Fruit fly (Drosophila melanogaster) whole organism, embryonic: ENCODE results near the gene kdn.

Experiments used
- Awh ChIP-seq: fragments of 200-800 bp; sonication (Bioruptor generic); IDR thresholded peaks from 2 replicates; pipeline ENCODE4, ENCODE4 v1.3.6; 2022; ENCODE audit warnings: missing biosample characterization, missing genetic modification characterization
- Bdp1 ChIP-seq: fragments of 200-800 bp; sonication (Bioruptor generic); optimal IDR thresholded peaks from 3 replicates; lab custom pipeline; 2016; ENCODE audit warnings: missing biosample characterization, missing genetic modification characterization
- C15 ChIP-seq: fragments of 200-800 bp; sonication (Bioruptor generic); IDR thresholded peaks from 3 replicates; pipeline ENCODE4 v1.3.6; 2022; ENCODE audit warnings: missing biosample characterization, missing genetic modification characterization
- CG10431 ChIP-seq: fragments of 200-800 bp; sonication (Bioruptor generic); optimal IDR thresholded peaks from 3 replicates; lab custom pipeline; 2018; ENCODE audit warnings: missing biosample characterization, mild to moderate bottlenecking, missing genetic modification characterization
- CG10462 ChIP-seq: fragments of 200-800 bp; sonication (Bioruptor generic); optimal IDR thresholded peaks from 2 replicates; lab custom pipeline; 2016; ENCODE audit warnings: missing biosample characterization, missing genetic modification characterization
- CG10979 ChIP-seq: fragments of 200-800 bp; sonication (Bioruptor generic); optimal IDR thresholded peaks from 2 replicates; lab custom pipeline; 2018; ENCODE audit warnings: missing biosample characterization, mild to moderate bottlenecking, missing genetic modification characterization, moderate library complexity
- CG11398 ChIP-seq: fragments of 200-800 bp; sonication (Bioruptor generic); optimal IDR thresholded peaks from 2 replicates; lab custom pipeline; 2016; ENCODE audit warnings: missing biosample characterization, missing genetic modification characterization
- CG15479 ChIP-seq: fragments of 200-800 bp; sonication (Bioruptor generic); optimal IDR thresholded peaks from 3 replicates; lab custom pipeline; 2019; ENCODE audit warnings: missing biosample characterization, mild to moderate bottlenecking, missing genetic modification characterization, moderate library complexity
- CG15514 ChIP-seq: fragments of 200-800 bp; sonication (Bioruptor generic); optimal IDR thresholded peaks from 3 replicates; lab custom pipeline; 2017; ENCODE audit warnings: missing biosample characterization, missing genetic modification characterization, mild to moderate bottlenecking, moderate library complexity, missing genetic modification reagents
- CG1792 ChIP-seq: fragments of 200-800 bp; sonication (Bioruptor generic); optimal IDR thresholded peaks from 2 replicates; lab custom pipeline; 2016; ENCODE audit warnings: missing biosample characterization, missing genetic modification characterization
- CG18011 ChIP-seq: fragments of 200-800 bp; sonication (Bioruptor generic); optimal IDR thresholded peaks from 2 replicates; lab custom pipeline; 2017; ENCODE audit warnings: missing biosample characterization, missing genetic modification characterization, mild to moderate bottlenecking, moderate library complexity, missing genotype
- CG32767 ChIP-seq: fragments of 200-800 bp; sonication (Bioruptor generic); IDR thresholded peaks from 2 replicates; pipeline ENCODE4 v1.3.6; 2022; ENCODE audit warnings: missing biosample characterization, missing genetic modification characterization
- CG4328 ChIP-seq: fragments of 200-800 bp; sonication (Bioruptor generic); optimal IDR thresholded peaks from 3 replicates; lab custom pipeline; 2017; ENCODE audit warnings: missing biosample characterization, missing genetic modification reagents, missing genetic modification characterization
- CG4424 ChIP-seq: fragments of 200-800 bp; sonication (Bioruptor generic); optimal IDR thresholded peaks from 3 replicates; lab custom pipeline; 2016; ENCODE audit warnings: missing biosample characterization, missing genetic modification characterization
- CG7271 ChIP-seq: fragments of 200-800 bp; sonication (Bioruptor generic); optimal IDR thresholded peaks from 2 replicates; lab custom pipeline; 2018; ENCODE audit warnings: missing biosample characterization, mild to moderate bottlenecking, missing genetic modification characterization, moderate library complexity
- CG7839 ChIP-seq: fragments of 200-800 bp; sonication (Bioruptor generic); optimal IDR thresholded peaks from 3 replicates; lab custom pipeline; 2018; ENCODE audit warnings: missing biosample characterization, mild to moderate bottlenecking, missing genetic modification characterization, moderate library complexity
- CG8765 ChIP-seq: fragments of 200-800 bp; sonication (Bioruptor generic); IDR thresholded peaks from 2 replicates; pipeline ENCODE4 v1.3.6; 2022; ENCODE audit warnings: missing biosample characterization, missing genetic modification characterization
- CG9797 ChIP-seq: fragments of 200-800 bp; sonication (Bioruptor generic); optimal IDR thresholded peaks from 3 replicates; lab custom pipeline; 2018; ENCODE audit warnings: missing biosample characterization, mild to moderate bottlenecking, missing genetic modification characterization
- CG9876 ChIP-seq: fragments of 200-800 bp; sonication (Bioruptor generic); optimal IDR thresholded peaks from 2 replicates; lab custom pipeline; 2016; ENCODE audit warnings: missing biosample characterization, missing genetic modification characterization
- D19A ChIP-seq: fragments of 200-800 bp; optimal IDR thresholded peaks from 3 replicates; lab custom pipeline; 2019; ENCODE audit warnings: missing biosample characterization, mild to moderate bottlenecking, missing genetic modification characterization, moderate library complexity
- Dref ChIP-seq: fragments of 200-800 bp; sonication (Bioruptor generic); IDR thresholded peaks from 2 replicates; pipeline ENCODE4 v1.3.6; 2022; ENCODE audit warnings: missing biosample characterization, missing genetic modification characterization
- HHEX ChIP-seq: fragments of 200-800 bp; sonication (Bioruptor generic); optimal IDR thresholded peaks from 3 replicates; lab custom pipeline; 2017; ENCODE audit warnings: missing biosample characterization, mild to moderate bottlenecking, missing genetic modification characterization, missing genetic modification reagents
- Lim3 ChIP-seq: fragments of 200-800 bp; sonication (Bioruptor generic); IDR thresholded peaks from 2 replicates; pipeline ENCODE4 v1.3.6; 2022; ENCODE audit warnings: missing biosample characterization, missing genetic modification characterization
- Meics ChIP-seq: fragments of 200-800 bp; sonication (Bioruptor generic); optimal IDR thresholded peaks from 2 replicates; lab custom pipeline; 2017; ENCODE audit warnings: missing biosample characterization, mild to moderate bottlenecking, missing genetic modification characterization
- NFAT ChIP-seq: fragments of 200-800 bp; sonication (Bioruptor generic); IDR thresholded peaks from 2 replicates; pipeline ENCODE4 v1.3.6; 2022; ENCODE audit warnings: missing biosample characterization, missing genetic modification characterization
- Nf-YB ChIP-seq: fragments of 200-800 bp; sonication (Bioruptor generic); optimal IDR thresholded peaks from 3 replicates; lab custom pipeline; 2019; ENCODE audit warnings: missing biosample characterization, mild to moderate bottlenecking, missing genetic modification characterization, moderate library complexity
- NfI ChIP-seq: fragments of 200-800 bp; sonication (Bioruptor generic); optimal IDR thresholded peaks from 3 replicates; lab custom pipeline; 2018; ENCODE audit warnings: missing biosample characterization, mild to moderate bottlenecking, missing genetic modification characterization, moderate library complexity
- Oaz ChIP-seq: fragments of 200-800 bp; sonication (Bioruptor generic); IDR thresholded peaks from 2 replicates; pipeline ENCODE4 v1.3.6; 2022; ENCODE audit warnings: missing biosample characterization, missing genetic modification characterization
- Six4 ChIP-seq: fragments of 200-800 bp; sonication (Bioruptor generic); optimal IDR thresholded peaks from 2 replicates; lab custom pipeline; 2016; ENCODE audit warnings: missing biosample characterization, missing genetic modification characterization
- Trl ChIP-seq, 3 experiments: fragments of >200 bp in 2 of 3; fragments of 200-800 bp in 1 of 3; sonication (Bioruptor generic) in 1 of 3; optimal IDR thresholded peaks; 2 replicates in 1 of 3; 3 replicates in 2 of 3; lab custom pipeline; 2016 to 2017; ENCODE audit warnings: missing biosample characterization in 1 of 3, missing genetic modification characterization in 1 of 3
- ac ChIP-seq: fragments of 200-800 bp; sonication (Bioruptor generic); optimal IDR thresholded peaks from 3 replicates; lab custom pipeline; 2017; ENCODE audit warnings: missing biosample characterization, mild to moderate bottlenecking, missing genetic modification characterization
- crol ChIP-seq: fragments of 200-800 bp; sonication (Bioruptor generic); IDR thresholded peaks from 2 replicates; pipeline ENCODE4 v1.3.6; 2022; ENCODE audit warnings: missing biosample characterization, missing genetic modification characterization
- gcm ChIP-seq: fragments of 200-800 bp; sonication (Bioruptor generic); optimal IDR thresholded peaks from 2 replicates; lab custom pipeline; 2019; ENCODE audit warnings: missing biosample characterization, mild to moderate bottlenecking, missing genetic modification characterization, moderate library complexity
- gro ChIP-seq: fragments of 200-800 bp; sonication (Bioruptor generic); optimal IDR thresholded peaks from 2 replicates; lab custom pipeline; 2016; ENCODE audit warnings: missing biosample characterization, missing genetic modification characterization
- ham ChIP-seq: fragments of 200-800 bp; sonication (Bioruptor generic); IDR thresholded peaks from 2 replicates; pipeline ENCODE4 v1.3.6; 2022; ENCODE audit warnings: missing biosample characterization, missing genetic modification characterization
- hb ChIP-seq: fragments of 200-800 bp; sonication (Bioruptor generic); IDR thresholded peaks from 3 replicates; pipeline ENCODE4 v1.3.6; 2022; ENCODE audit warnings: missing biosample characterization, missing genetic modification characterization; ENCODE audit not compliant: partially characterized antibody
- pum ChIP-seq: fragments of 200-800 bp; sonication (Bioruptor generic); optimal IDR thresholded peaks from 2 replicates; lab custom pipeline; 2016; ENCODE audit warnings: missing biosample characterization, missing genetic modification characterization
- rib ChIP-seq: fragments of 200-800 bp; sonication (Bioruptor generic); IDR thresholded peaks from 2 replicates; pipeline ENCODE4 v1.3.6; 2022; ENCODE audit warnings: missing biosample characterization, missing genetic modification characterization
- seq ChIP-seq: fragments of 200-800 bp; sonication (Bioruptor generic); IDR thresholded peaks from 2 replicates; pipeline ENCODE4 v1.3.6; 2022; ENCODE audit warnings: missing biosample characterization, missing genetic modification characterization
- sug ChIP-seq: fragments of 200-800 bp; optimal IDR thresholded peaks from 2 replicates; lab custom pipeline; 2019; ENCODE audit warnings: missing biosample characterization, mild to moderate bottlenecking, missing genetic modification characterization, moderate library complexity
- trem ChIP-seq: fragments of 200-800 bp; optimal IDR thresholded peaks from 3 replicates; lab custom pipeline; 2019; ENCODE audit warnings: missing biosample characterization, mild to moderate bottlenecking, missing genetic modification characterization, moderate library complexity
- z ChIP-seq: fragments of 200-800 bp; sonication (Bioruptor generic); IDR thresholded peaks from 3 replicates; pipeline ENCODE4 v1.3.6; 2022; ENCODE audit warnings: missing biosample characterization, missing genetic modification characterization

The kdn gene

dm6 chrX:6366357-6366691 lies 15.9 kb downstream of the kdn start (continued):
- TF ChIP-seq Nf-YB (GFP tag; lab: Kevin White, UChicago) (peak; percentile 54), CG18011 (GFP tag; lab: Kevin White, UChicago) (peak; percentile 60), ham (GFP tag; lab: Robert Waterston, UW) (peak; percentile 78; the same call in 1 of the 2 replicates), crol (GFP tag; lab: Robert Waterston, UW) (no peak), sug (tag; lab: Kevin White, UChicago) (peak; percentile 88), pum (GFP tag; lab: Kevin White, UChicago) (peak; percentile 82), gcm (GFP tag; lab: Kevin White, UChicago) (peak; percentile 53), CG10979 (tag; lab: Kevin White, UChicago) (peak; percentile 56), CG10431 (GFP tag; lab: Kevin White, UChicago) (no peak), CG1792 (GFP tag; lab: Kevin White, UChicago) (peak; percentile 81), CG15479 (GFP tag; lab: Kevin White, UChicago) (no peak), CG15514 (GFP tag; lab: Kevin White, UChicago) (peak; percentile 83), Six4 (GFP tag; lab: Kevin White, UChicago) (peak; percentile 62), Awh (GFP tag; lab: Robert Waterston, UW) (peak; percentile 79), CG10462 (GFP tag; lab: Kevin White, UChicago) (peak; percentile 47), CG8765 (GFP tag; lab: Robert Waterston, UW) (peak; percentile 62; the same call in 1 of the 2 replicates), CG9876 (peak; percentile 68), trem (tag; lab: Kevin White, UChicago) (peak; percentile 6), CG9797 (GFP tag; lab: Kevin White, UChicago) (no peak), rib (GFP tag; lab: Robert Waterston, UW) (peak; percentile 94), seq (GFP tag; lab: Robert Waterston, UW) (peak; percentile 85), gro (GFP tag; lab: Kevin White, UChicago) (peak; percentile 92), CG4328 (GFP tag; lab: Kevin White, UChicago) (peak; percentile 72), Trl (optimal IDR thresholded peaks at IDR 0.05; lab: Kevin White, UChicago) (no peak), Trl (GFP tag; optimal IDR thresholded peaks at IDR 0.05; lab: Kevin White, UChicago) (peak; percentile 83), Bdp1 (GFP tag; lab: Kevin White, UChicago) (peak; percentile 59), z (GFP tag; lab: Robert Waterston, UW) (0 out of 3 replicates have a peak, but pooled peaks have one; percentile 35), NfI (GFP tag; lab: Kevin White, UChicago) (peak; percentile 92), CG32767 (GFP tag; lab: Robert Waterston, UW) (peak; percentile 82), Meics (GFP tag; lab: Kevin White, UChicago) (peak; percentile 89), CG11398 (GFP tag; lab: Kevin White, UChicago) (peak; percentile 69), HHEX (GFP tag; lab: Kevin White, UChicago) (peak; percentile 81), C15 (peak; percentile 76), Oaz (GFP tag; lab: Robert Waterston, UW) (peak; percentile 84), ac (GFP tag; lab: Kevin White, UChicago) (no peak), CG4424 (GFP tag; lab: Kevin White, UChicago) (peak; percentile 69), Dref (GFP tag; lab: Robert Waterston, UW) (0 out of 2 replicates have a peak, but pooled peaks have one; percentile 28), NFAT (GFP tag; lab: Robert Waterston, UW) (peak; percentile 95), CG7271 (no peak), D19A (tag; lab: Kevin White, UChicago) (peak; percentile 58), Lim3 (GFP tag; lab: Robert Waterston, UW) (0 out of 2 replicates have a peak, but pooled peaks have one; percentile 37), hb (GFP tag; lab: Robert Waterston, UW) (no peak), CG7839 (tag; lab: Kevin White, UChicago) (peak; percentile 90)
